Fruit fly (Drosophila melanogaster) whole organism: Measurements from ENCODE around the gene Or35a.
"Not testable (repeated sequence)": the region's sequence is repeated elsewhere in the genome, so short reads cannot be mapped to it uniquely, and the experiment has no call there.

Experiments used
- CG8478 ChIP-seq: fragments of >200 bp; optimal IDR thresholded peaks from 2 replicates; lab custom pipeline; 2018; ENCODE audit warnings: inconsistent platforms
- Dll ChIP-seq: fragments of >200 bp; optimal IDR thresholded peaks from 2 replicates; lab custom pipeline; 2017
- EcR ChIP-seq, 2 experiments: fragments of >200 bp; optimal IDR thresholded peaks; 2 replicates each; lab custom pipeline; 2017; ENCODE audit warnings: missing biosample characterization in 2 of 2, missing genetic modification characterization in 2 of 2, missing genetic modification reagents in 2 of 2
- pan ChIP-seq: fragments of >200 bp; optimal IDR thresholded peaks from 2 replicates; lab custom pipeline; 2017
- psq ChIP-seq: fragments of >200 bp; optimal IDR thresholded peaks from 2 replicates; lab custom pipeline; 2017
- usp ChIP-seq: fragments of >200 bp; optimal IDR thresholded peaks from 2 replicates; lab custom pipeline; 2017; ENCODE audit warnings: missing biosample characterization, missing genetic modification characterization, mixed read lengths

Gene Or35a

DNA sequence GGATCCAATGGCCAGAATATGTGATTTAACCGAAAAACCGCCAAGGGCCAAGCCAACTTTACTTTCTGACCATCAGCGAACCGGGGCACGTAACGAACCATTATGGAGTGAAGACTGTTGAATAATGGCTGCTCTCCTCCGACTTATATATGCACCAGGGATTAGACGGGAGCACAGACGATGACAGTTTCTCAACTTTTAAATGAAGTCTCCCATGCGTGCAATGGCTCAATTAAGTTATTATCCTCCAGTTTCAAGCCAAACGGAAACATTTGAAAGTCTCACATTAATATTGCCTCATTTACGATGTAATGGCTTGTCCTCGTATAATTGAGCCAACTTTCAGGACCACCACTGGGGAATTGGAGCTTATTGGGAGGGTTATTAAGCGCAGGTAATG lies at the start of gene Or35a:
Gene Or35a, minus strand, starts transcription at position 101 of the 400 bp plus-strand sequence.
- TF ChIP-seq Dll (lab: Kevin White, UChicago) (no peak), EcR (GFP tag; optimal IDR thresholded peaks at IDR 0.05; lab: Kevin White, UChicago) (no peak), psq (no peak), CG8478 (no peak), usp (no peak), pan (lab: Kevin White, UChicago) (no peak)

dm6 chr2L:15669874-15670273 lies 46.5 kb upstream of the Or35a start, which contains the start of gene CG18478:
Gene CG18478 (plus strand): TSS chr2L:15670174.
- not testable (repeated sequence) for TF ChIP-seq usp; pan (lab: Kevin White, UChicago); Dll (lab: Kevin White, UChicago)

DNA sequence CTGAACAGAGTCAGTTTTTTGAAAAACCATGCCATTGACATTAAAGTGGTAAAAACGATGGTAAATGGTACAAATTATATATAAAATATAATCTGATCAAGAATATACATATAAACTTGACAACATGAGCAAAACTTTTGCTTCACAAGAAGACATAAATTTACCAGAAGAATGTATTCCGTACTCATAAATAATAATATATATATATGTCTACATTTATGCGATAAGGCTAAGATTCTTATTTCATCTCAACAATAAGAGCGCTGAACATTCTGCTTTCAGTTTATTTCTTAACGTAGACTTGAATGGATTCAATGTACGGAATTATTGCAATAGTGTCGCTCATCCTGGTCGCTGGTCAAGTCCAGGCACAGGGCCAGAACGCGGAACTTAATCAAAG lies 37.4 kb upstream of the Or35a start, which contains the start of gene CG18477:
Gene CG18477, plus strand, starts transcription at position 301 of the 400 bp plus-strand sequence.
- TF ChIP-seq usp; pan (lab: Kevin White, UChicago); CG8478: not testable (repeated sequence)

DNA sequence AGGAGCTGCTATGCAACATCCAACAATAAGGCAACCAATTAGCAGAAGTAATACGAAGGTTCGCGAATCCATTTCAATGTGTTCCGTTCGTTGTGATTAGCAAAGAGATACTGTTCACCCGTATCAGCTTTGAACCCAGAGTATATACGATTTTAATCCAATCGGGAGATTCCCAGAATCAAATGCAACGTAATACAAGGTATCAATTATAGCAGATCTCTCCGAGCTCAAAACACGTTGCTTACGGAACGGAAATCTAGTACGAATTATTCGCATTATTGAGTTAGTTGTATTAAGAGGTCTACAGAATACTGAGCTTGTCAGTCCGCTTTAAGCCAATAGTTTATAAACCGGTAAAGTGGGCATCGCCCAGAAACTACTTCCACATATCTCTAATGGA lies 36.0 kb upstream of the Or35a start, which contains the start of gene CG44141:
Gene CG44141, minus strand, starts transcription at position 101 of the 400 bp plus-strand sequence.
- TF ChIP-seq usp; psq; pan (lab: Kevin White, UChicago): not testable (repeated sequence)

dm6 chr2L:15643791-15644190 lies 20.4 kb upstream of the Or35a start:
- TF ChIP-seq EcR (GFP tag; optimal IDR thresholded peaks at IDR 0.05; lab: Kevin White, UChicago) (no peak), CG8478 (no peak), Dll (lab: Kevin White, UChicago) (no peak), pan (lab: Kevin White, UChicago) (no peak), psq (no peak), usp (no peak)

- no peak for TF ChIP-seq CG8478
Observed at dm6 chr2L:15641668-15642067, 18.3 kb upstream of the Or35a start.

dm6 chr2L:15629596-15630168 lies 6.3 kb upstream of the Or35a start, which contains the start of gene CG18480:
Gene CG18480 (plus strand): TSS chr2L:15630002.
- TF ChIP-seq usp (no peak), pan (lab: Kevin White, UChicago) (no peak), psq (no peak), Dll (lab: Kevin White, UChicago) (no peak), EcR (GFP tag; optimal IDR thresholded peaks at IDR 0.05; lab: Kevin White, UChicago) (no peak), CG8478 (no peak)

DNA sequence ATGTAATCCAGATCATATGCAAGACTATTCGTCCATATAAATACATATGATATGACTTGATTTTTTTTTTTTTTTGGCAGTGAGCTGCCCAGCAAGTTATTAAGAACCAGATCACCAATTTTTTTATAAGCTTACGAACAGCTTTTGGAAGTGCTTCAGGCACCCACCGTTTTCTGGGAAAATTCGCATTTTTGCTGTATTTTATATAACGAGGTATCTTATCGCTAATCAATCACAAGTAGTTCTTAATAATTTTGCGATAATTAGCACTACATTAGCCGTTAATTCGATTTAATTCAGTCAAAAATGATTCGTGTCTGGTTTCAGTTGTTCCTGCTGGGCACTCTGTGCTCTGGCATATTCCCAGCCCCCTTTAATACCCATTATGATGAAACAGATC lies 5.0 kb upstream of the Or35a start, which contains the start of gene CG7631:
Gene CG7631, plus strand, starts transcription at position 301 of the 400 bp plus-strand sequence.
- TF ChIP-seq CG8478 (no peak), pan (lab: Kevin White, UChicago) (no peak), usp (no peak), EcR (GFP tag; optimal IDR thresholded peaks at IDR 0.05; lab: Kevin White, UChicago) (no peak), Dll (lab: Kevin White, UChicago) (no peak), psq (no peak)

DNA sequence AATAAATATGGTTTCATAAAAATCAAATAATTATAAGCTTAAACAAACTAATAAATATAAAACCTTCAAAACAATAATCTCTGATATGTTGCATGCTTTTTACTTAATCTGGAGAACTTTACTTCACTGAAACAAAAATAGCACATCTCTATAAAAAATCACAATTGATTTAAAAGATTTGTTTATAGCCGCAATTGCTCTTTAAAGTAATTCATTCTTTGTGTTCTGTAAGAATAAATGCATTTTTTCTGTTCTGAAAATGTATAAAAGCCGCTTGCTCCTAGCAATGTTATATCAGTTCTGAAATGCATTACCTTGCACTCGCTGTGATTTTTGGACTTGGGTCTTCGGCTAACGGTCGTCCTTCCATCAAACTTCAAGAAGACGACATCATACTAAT lies 6.7 kb downstream of the Or35a start, which contains the start of gene CG11865:
Gene CG11865, plus strand, starts transcription at position 301 of the 400 bp plus-strand sequence.
- TF ChIP-seq CG8478, result no peak
- TF ChIP-seq usp, result no peak
- TF ChIP-seq EcR (GFP tag; optimal IDR thresholded peaks at IDR 0.05; lab: Kevin White, UChicago), result no peak
- TF ChIP-seq Dll (lab: Kevin White, UChicago), result no peak
- TF ChIP-seq psq, result no peak
- TF ChIP-seq pan (lab: Kevin White, UChicago), result no peak

DNA sequence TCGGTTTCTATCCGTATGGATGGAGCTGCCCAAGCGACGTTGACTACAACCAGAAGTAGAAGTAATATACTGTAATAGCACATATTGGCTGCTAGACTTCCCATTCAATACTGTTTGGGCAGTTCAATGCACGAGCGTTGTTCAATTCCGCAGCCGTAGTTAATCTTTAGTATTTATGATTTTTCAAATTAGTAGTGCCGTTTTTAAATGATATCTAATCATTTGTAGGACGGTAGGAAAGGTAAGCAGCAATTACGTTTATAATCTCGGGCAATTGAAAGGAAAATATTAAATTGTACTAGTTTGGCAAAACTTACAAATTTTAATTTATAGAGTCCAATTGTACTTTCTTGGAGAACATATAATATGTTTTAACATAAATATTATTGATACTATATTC lies 7.1 kb downstream of the Or35a start, which contains the start of gene CG15253:
Gene CG15253, minus strand, starts transcription at position 101 of the 400 bp plus-strand sequence.
- TF ChIP-seq Dll (lab: Kevin White, UChicago), result no peak
- no peak for TF ChIP-seq CG8478
- no peak for TF ChIP-seq pan (lab: Kevin White, UChicago)
- TF ChIP-seq usp, result no peak
- no peak for TF ChIP-seq psq
- TF ChIP-seq EcR (GFP tag; optimal IDR thresholded peaks at IDR 0.05; lab: Kevin White, UChicago), result no peak

DNA sequence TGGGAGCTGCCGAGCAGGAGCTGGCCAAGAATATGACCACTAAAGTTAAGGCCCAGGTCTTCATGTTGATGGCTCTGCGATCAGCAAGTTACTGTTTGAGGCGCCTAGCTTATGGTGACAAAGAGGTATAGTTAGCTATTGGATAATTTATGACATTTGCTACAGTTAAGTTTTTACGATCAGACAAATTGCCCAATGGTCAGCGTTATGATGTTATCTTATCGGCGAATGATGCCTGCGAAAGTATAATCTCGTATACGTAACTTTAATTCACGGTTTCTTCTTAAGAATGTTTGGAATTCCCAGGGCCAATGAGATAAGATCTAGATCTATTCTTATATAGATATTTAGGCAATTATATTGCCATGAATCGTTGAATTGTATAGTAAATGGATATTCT lies 8.6 kb downstream of the Or35a start, which contains the start of gene CG15254:
Gene CG15254, minus strand, starts transcription at position 101 of the 400 bp plus-strand sequence.
- TF ChIP-seq Dll (lab: Kevin White, UChicago) (no peak), usp (no peak), psq (no peak), pan (lab: Kevin White, UChicago) (no peak), CG8478 (no peak), EcR (GFP tag; optimal IDR thresholded peaks at IDR 0.05; lab: Kevin White, UChicago) (no peak)

- TF ChIP-seq psq, result no peak
- TF ChIP-seq usp, result no peak
- TF ChIP-seq pan (lab: Kevin White, UChicago), result no peak
- no peak for TF ChIP-seq CG8478
- TF ChIP-seq EcR (GFP tag; optimal IDR thresholded peaks at IDR 0.05; lab: Kevin White, UChicago), result no peak
- TF ChIP-seq Dll (lab: Kevin White, UChicago), result no peak
Observed at dm6 chr2L:15613285-15613912, 10.0 kb downstream of the Or35a start, which contains the start of gene Semp1. Gene Semp1 (minus strand): TSS chr2L:15613335.
